Fruit fly (Drosophila melanogaster) whole organism, adult: ENCODE data around the gene CG5273.

Source experiments
- CG11617 ChIP-seq: fragments of 200-800 bp; sonication (Bioruptor generic); optimal IDR thresholded peaks from 2 replicates; lab custom pipeline; 2017; ENCODE audit warnings: mild to moderate bottlenecking, missing biosample characterization, missing genetic modification reagents, missing genetic modification characterization
- CG12768 ChIP-seq: fragments of 200-800 bp; sonication (Bioruptor generic); optimal IDR thresholded peaks from 2 replicates; lab custom pipeline; 2017; ENCODE audit warnings: missing biosample characterization, missing genetic modification characterization, mild to moderate bottlenecking, moderate library complexity, missing genetic modification reagents
- CG14711 ChIP-seq: fragments of 200-800 bp; sonication (Bioruptor generic); optimal IDR thresholded peaks from 2 replicates; lab custom pipeline; 2018; ENCODE audit warnings: missing biosample characterization, mild to moderate bottlenecking, missing genetic modification characterization, moderate library complexity
- CG1620 ChIP-seq: fragments of 200-800 bp; sonication (Bioruptor generic); optimal IDR thresholded peaks from 2 replicates; lab custom pipeline; 2016; ENCODE audit warnings: missing biosample characterization, missing genetic modification characterization
- CG33017 ChIP-seq: fragments of 200-800 bp; sonication (Bioruptor generic); optimal IDR thresholded peaks from 2 replicates; lab custom pipeline; 2018; ENCODE audit warnings: missing biosample characterization, mild to moderate bottlenecking, missing genetic modification characterization, moderate library complexity
- CG5204 ChIP-seq: fragments of 200-800 bp; sonication (Bioruptor generic); optimal IDR thresholded peaks from 2 replicates; lab custom pipeline; 2016; ENCODE audit warnings: missing biosample characterization, missing genetic modification characterization
- CG7045 ChIP-seq: fragments of 200-800 bp; sonication (Bioruptor generic); optimal IDR thresholded peaks from 2 replicates; lab custom pipeline; 2017; ENCODE audit warnings: missing biosample characterization, mild to moderate bottlenecking, missing genetic modification characterization
- CG7101 ChIP-seq: fragments of 200-800 bp; sonication (Bioruptor generic); optimal IDR thresholded peaks from 2 replicates; lab custom pipeline; 2018; ENCODE audit warnings: missing biosample characterization, mild to moderate bottlenecking, missing genetic modification characterization, moderate library complexity
- Clk ChIP-seq: fragments of 200-800 bp; sonication (Bioruptor generic); optimal IDR thresholded peaks from 2 replicates; lab custom pipeline; 2017; ENCODE audit warnings: missing biosample characterization, missing genetic modification characterization
- Hr96 ChIP-seq: fragments of 200-800 bp; sonication (Bioruptor generic); optimal IDR thresholded peaks from 2 replicates; lab custom pipeline; 2016; ENCODE audit warnings: missing biosample characterization, missing genetic modification characterization
- Mnt ChIP-seq: fragments of 200-800 bp; sonication (Bioruptor generic); optimal IDR thresholded peaks from 2 replicates; lab custom pipeline; 2016; ENCODE audit warnings: missing biosample characterization, mild to moderate bottlenecking, missing genetic modification characterization
- bab1 ChIP-seq: fragments of 200-800 bp; sonication (Bioruptor generic); optimal IDR thresholded peaks from 3 replicates; lab custom pipeline; 2019; ENCODE audit warnings: missing biosample characterization, mild to moderate bottlenecking, missing genetic modification characterization, moderate library complexity
- cic ChIP-seq: fragments of 200-800 bp; sonication (Bioruptor generic); optimal IDR thresholded peaks from 2 replicates; lab custom pipeline; 2017; ENCODE audit warnings: missing biosample characterization, mild to moderate bottlenecking, missing genetic modification characterization, moderate library complexity
- cnc ChIP-seq, 2 experiments: fragments of >200 bp; optimal IDR thresholded peaks; 2 replicates each; lab custom pipeline; 2017
- kay ChIP-seq: fragments of 200-800 bp; sonication (Bioruptor generic); peaks from one replicate; lab custom pipeline; 2016; ENCODE audit warnings: missing biosample characterization, missing genetic modification characterization, borderline replicate concordance
- ovo ChIP-seq: fragments of 200-800 bp; sonication (Bioruptor generic); optimal IDR thresholded peaks from 2 replicates; lab custom pipeline; 2016; ENCODE audit warnings: missing biosample characterization, missing genetic modification characterization
- pad ChIP-seq: fragments of 200-800 bp; sonication (Bioruptor generic); optimal IDR thresholded peaks from 3 replicates; lab custom pipeline; 2017; ENCODE audit warnings: missing biosample characterization, missing genetic modification characterization, mild to moderate bottlenecking, moderate library complexity, missing genetic modification reagents
- tj ChIP-seq: fragments of 200-800 bp; sonication (Bioruptor generic); optimal IDR thresholded peaks from 3 replicates; lab custom pipeline; 2017; ENCODE audit warnings: missing biosample characterization, mild to moderate bottlenecking, missing genetic modification characterization, moderate library complexity
- toe ChIP-seq: fragments of 200-800 bp; sonication (Bioruptor generic); optimal IDR thresholded peaks from 2 replicates; lab custom pipeline; 2016; ENCODE audit warnings: missing biosample characterization, missing genetic modification characterization

The CG5273 gene

DNA sequence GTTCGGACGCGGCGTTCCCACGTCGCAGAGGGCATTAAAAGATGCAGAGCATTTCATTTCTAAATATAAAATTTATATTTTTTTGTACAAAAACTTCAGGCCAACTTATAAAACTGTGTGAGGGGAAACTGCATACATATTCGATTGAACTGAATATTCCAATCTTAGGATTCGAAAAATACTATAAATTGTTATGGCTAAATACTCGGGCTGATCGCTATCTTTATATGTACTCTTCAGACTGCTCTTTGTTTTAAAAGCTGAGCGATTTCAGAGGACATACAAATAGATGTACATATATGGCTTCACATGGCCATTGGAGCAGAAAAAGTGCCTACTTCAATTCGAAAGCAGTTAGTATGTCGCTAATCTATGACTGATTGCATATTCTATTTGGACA, 44.0 kb downstream of the CG5273 start, which contains the start of gene CG13359:
Gene CG13359, minus strand, starts transcription at position 101 of the 400 bp plus-strand sequence.
- no peak for TF ChIP-seq CG5204 (GFP tag; lab: Kevin White, UChicago)
- TF ChIP-seq cic (GFP tag; lab: Kevin White, UChicago), result no peak
- no peak for TF ChIP-seq toe
- no peak for TF ChIP-seq CG33017 (tag; lab: Kevin White, UChicago)

DNA sequence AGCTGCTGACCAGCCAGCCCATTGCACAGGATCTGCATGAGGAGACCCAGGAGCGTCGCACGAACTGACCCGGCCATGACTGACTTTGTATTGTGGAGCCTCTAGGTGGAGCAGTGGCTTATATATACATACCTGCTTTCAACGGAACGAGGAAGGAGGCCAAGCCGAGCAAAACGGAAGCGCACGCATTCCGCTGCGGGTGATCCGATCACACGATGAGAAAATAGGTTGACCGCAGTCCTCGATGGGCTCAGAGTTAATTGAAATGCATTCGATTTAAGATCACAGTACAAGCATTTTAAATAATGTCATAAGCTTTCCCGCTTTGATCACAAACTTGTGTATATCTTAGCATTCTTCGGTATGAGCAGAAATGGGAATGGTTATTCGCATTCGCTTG, 45.4 kb downstream of the CG5273 start, which contains the start of gene CG13358:
Gene CG13358, minus strand, starts transcription at position 101 of the 400 bp plus-strand sequence.
- TF ChIP-seq bab1 (GFP tag; lab: Kevin White, UChicago) (no peak), CG14711 (tag; lab: Kevin White, UChicago) (no peak), ovo (GFP tag; lab: Kevin White, UChicago) (no peak), CG7045 (GFP tag; lab: Kevin White, UChicago) (no peak)

DNA sequence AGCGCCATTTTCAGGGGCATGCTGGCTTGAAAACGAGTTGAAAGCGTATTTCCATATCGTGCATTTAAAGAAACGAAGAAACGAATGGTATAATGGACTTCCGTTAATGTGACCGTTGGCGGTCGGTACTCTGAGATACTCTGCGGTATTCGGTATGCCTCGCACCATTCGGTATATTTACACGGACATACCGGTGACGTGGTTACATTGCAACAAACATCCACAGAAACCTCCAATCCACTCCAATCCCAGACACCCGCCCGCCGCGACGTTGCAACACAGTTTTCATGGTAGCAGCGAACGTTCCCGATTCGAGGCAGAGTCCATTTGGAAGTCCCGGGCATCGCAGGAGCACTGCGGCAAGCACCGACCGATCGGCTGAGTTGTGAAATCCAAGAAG, 46.5 kb downstream of the CG5273 start, which contains the start of gene Sec22:
Gene Sec22, plus strand, starts transcription at position 170 of the 400 bp plus-strand sequence.
- peak; percentile 54 for TF ChIP-seq bab1 (GFP tag; lab: Kevin White, UChicago)
- no peak for TF ChIP-seq CG14711 (tag; lab: Kevin White, UChicago)
- no peak for TF ChIP-seq kay
- no peak for TF ChIP-seq CG12768 (GFP tag; lab: Kevin White, UChicago)
- no peak for TF ChIP-seq CG11617
- peak; percentile 2 for TF ChIP-seq CG7101 (tag; lab: Kevin White, UChicago)
- TF ChIP-seq Mnt (GFP tag; lab: Kevin White, UChicago), result no peak
- TF ChIP-seq CG5204 (GFP tag; lab: Kevin White, UChicago), result no peak
- no peak for TF ChIP-seq tj (GFP tag; lab: Kevin White, UChicago)
- peak; percentile 3 for TF ChIP-seq pad (GFP tag; lab: Kevin White, UChicago)
- no peak for TF ChIP-seq toe
- TF ChIP-seq Hr96 (GFP tag; lab: Kevin White, UChicago), result no peak
- no peak for TF ChIP-seq cnc (optimal IDR thresholded peaks at IDR 0.05; lab: Kevin White, UChicago)
- peak; percentile 4 for TF ChIP-seq CG1620
- TF ChIP-seq ovo (GFP tag; lab: Kevin White, UChicago), result no peak
- no peak for TF ChIP-seq CG7045 (GFP tag; lab: Kevin White, UChicago)
- TF ChIP-seq Clk (GFP tag; lab: Kevin White, UChicago), result no peak
- TF ChIP-seq cic (GFP tag; lab: Kevin White, UChicago), result no peak
